Worm (Caenorhabditis elegans): ENCODE data around the gene Y39G8B.1.

DNA sequence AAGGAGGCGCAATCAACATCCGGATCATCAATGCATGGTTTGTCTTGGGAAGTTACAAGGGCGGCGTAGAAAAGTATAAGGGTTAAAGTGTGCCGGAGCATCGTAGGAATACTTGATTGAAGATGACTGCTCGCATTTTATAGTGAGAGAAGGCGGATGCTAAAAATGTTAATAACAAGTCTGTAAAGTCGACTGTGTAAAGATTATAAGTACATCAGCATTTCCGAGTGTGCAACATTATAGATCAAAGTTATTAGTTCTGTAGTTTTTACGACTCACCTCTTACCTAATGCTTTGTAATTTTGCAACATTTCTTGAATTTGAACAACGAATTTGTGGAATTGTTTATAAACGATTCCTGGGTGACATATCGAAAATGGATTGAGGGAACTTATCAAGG lies 21.3 kb upstream of the Y39G8B.1 start, which contains the start of gene Y39G8B.7:
- TF ChIP-seq ztf-11 (tag; optimal IDR thresholded peaks at IDR 0.05) = no peak
- TF ChIP-seq fos-1 (tag; optimal IDR thresholded peaks at IDR 0.05) = no peak
- no peak for TF ChIP-seq ztf-4 (tag; optimal IDR thresholded peaks at IDR 0.05)
- no peak for TF ChIP-seq ceh-82 (tag; optimal IDR thresholded peaks at IDR 0.05)
- TF ChIP-seq nhr-43 (tag; optimal IDR thresholded peaks at IDR 0.05; ENCODE audit: poor library complexity, severe bottlenecking) = no peak
- no peak for TF ChIP-seq unc-62 (GFP tag; optimal IDR thresholded peaks at IDR 0.05)
